Worm (Caenorhabditis elegans) whole organism, L1 larva: ENCODE data around the gene dpy-19.

Experiments used
- C34B4.2 ChIP-seq: sonication (generic microtip); optimal IDR thresholded peaks from 2 replicates; lab custom pipeline; 2017; ENCODE audit warnings: mild to moderate bottlenecking, missing genetic modification characterization, missing compliant biosample characterization
- F16B12.6 ChIP-seq: fragments of 150-350 bp; optimal IDR thresholded peaks from 2 replicates; lab custom pipeline; 2014; ENCODE audit warnings: missing biosample characterization, missing genetic modification characterization
- aly-2 ChIP-seq: fragments of 150-350 bp; optimal IDR thresholded peaks from 2 replicates; lab custom pipeline; 2014; ENCODE audit warnings: missing biosample characterization, missing genetic modification characterization
- ceh-63 ChIP-seq: fragments of 200-800 bp; sonication (Bioruptor generic); optimal IDR thresholded peaks from 2 replicates; lab custom pipeline; 2018; ENCODE audit warnings: mild to moderate bottlenecking, missing genetic modification characterization, missing compliant biosample characterization
- ceh-82 ChIP-seq, 3 experiments: fragments of 150-350 bp in 1 of 3; sonication (generic microtip) in 2 of 3; optimal IDR thresholded peaks; 2 replicates each; lab custom pipeline; 2014 to 2017; ENCODE audit warnings: missing biosample characterization in 3 of 3, missing genetic modification characterization in 3 of 3
- dpl-1 ChIP-seq, 3 experiments: fragments of 150-350 bp in 2 of 3; sonication (generic microtip) in 1 of 3; optimal IDR thresholded peaks; 2 replicates each; lab custom pipeline; 2014 to 2017; ENCODE audit warnings: missing biosample characterization in 3 of 3, missing genetic modification characterization in 3 of 3, missing genetic modification reagents in 3 of 3
- efl-1 ChIP-seq, 4 experiments: fragments of 150-350 bp; optimal IDR thresholded peaks in 3 of 4; peaks in 1 of 4; 1 replicate in 1 of 4; 2 replicates in 3 of 4; lab custom pipeline; 2014; ENCODE audit warnings: missing biosample characterization in 2 of 4, missing genetic modification characterization in 2 of 4, missing genetic modification reagents in 2 of 4
- efl-3 ChIP-seq: fragments of 200-800 bp; sonication (Bioruptor generic); optimal IDR thresholded peaks from 2 replicates; lab custom pipeline; 2018; ENCODE audit warnings: mild to moderate bottlenecking, missing genetic modification characterization, missing compliant biosample characterization
- elt-2 ChIP-seq: sonication (generic microtip); optimal IDR thresholded peaks from 2 replicates; lab custom pipeline; 2016; ENCODE audit warnings: missing genetic modification characterization, mild to moderate bottlenecking, inconsistent platforms, missing compliant biosample characterization, missing genetic modification reagents
- fkh-10 ChIP-seq: sonication (generic microtip); optimal IDR thresholded peaks from 2 replicates; lab custom pipeline; 2017; ENCODE audit warnings: missing biosample characterization, missing genetic modification reagents, missing genetic modification characterization
- fkh-4 ChIP-seq: sonication (generic microtip); optimal IDR thresholded peaks from 2 replicates; lab custom pipeline; 2016; ENCODE audit warnings: missing compliant biosample characterization, missing genetic modification characterization, borderline replicate concordance
- grh-1 ChIP-seq: fragments of 200-800 bp; sonication (Bioruptor generic); IDR thresholded peaks from 2 replicates; pipeline ENCODE4 v1.3.6; 2022; ENCODE audit warnings: missing genetic modification reagents, missing genetic modification characterization, missing compliant biosample characterization
- irx-1 ChIP-seq: sonication (generic microtip); optimal IDR thresholded peaks from 2 replicates; lab custom pipeline; 2016; ENCODE audit warnings: missing genetic modification characterization, missing compliant biosample characterization
- isw-1 ChIP-seq: fragments of 200-800 bp; sonication (Bioruptor generic); IDR thresholded peaks from 2 replicates; pipeline ENCODE4 v1.3.6; 2022; ENCODE audit warnings: missing genetic modification characterization, missing compliant biosample characterization
- jun-1 ChIP-seq: fragments of 150-350 bp; optimal IDR thresholded peaks from 2 replicates; lab custom pipeline; 2014; ENCODE audit warnings: missing biosample characterization, missing genetic modification reagents, missing genetic modification characterization
- lin-13 ChIP-seq: fragments of 150-350 bp; optimal IDR thresholded peaks from 2 replicates; lab custom pipeline; 2014; ENCODE audit warnings: missing biosample characterization, missing genetic modification reagents, missing genetic modification characterization
- lin-14 ChIP-seq: fragments of 200-800 bp; sonication (Bioruptor generic); optimal IDR thresholded peaks from 2 replicates; lab custom pipeline; 2018; ENCODE audit warnings: mild to moderate bottlenecking, missing genetic modification characterization, moderate library complexity, missing compliant biosample characterization
- lin-35 ChIP-seq, 2 experiments: fragments of 150-350 bp; optimal IDR thresholded peaks; 2 replicates each; lab custom pipeline; 2014; ENCODE audit warnings: missing biosample characterization in 2 of 2, missing genetic modification characterization in 2 of 2, missing genetic modification reagents in 2 of 2
- lir-3 ChIP-seq: sonication (generic microtip); optimal IDR thresholded peaks from 2 replicates; lab custom pipeline; 2016; ENCODE audit warnings: mild to moderate bottlenecking, missing genetic modification characterization, moderate library complexity, missing compliant biosample characterization; ENCODE audit not compliant: poor library complexity
- lsy-2 ChIP-seq, 2 experiments: fragments of 150-350 bp; optimal IDR thresholded peaks; 2 replicates each; lab custom pipeline; 2014; ENCODE audit warnings: missing biosample characterization in 2 of 2, missing genetic modification characterization in 2 of 2
- mab-9 ChIP-seq: fragments of 200-800 bp; sonication (Bioruptor generic); IDR thresholded peaks from 2 replicates; pipeline ENCODE4 v1.3.6; 2022; ENCODE audit warnings: missing genetic modification reagents, missing genetic modification characterization, missing compliant biosample characterization
- mdl-1 ChIP-seq, 2 experiments: fragments of 150-350 bp; optimal IDR thresholded peaks; 2 replicates each; lab custom pipeline; 2014 to 2017; ENCODE audit warnings: missing biosample characterization in 2 of 2, missing genetic modification characterization in 2 of 2, inconsistent platforms in 1 of 2
- nhr-12 ChIP-seq: sonication (generic microtip); optimal IDR thresholded peaks from 2 replicates; lab custom pipeline; 2017; ENCODE audit warnings: missing biosample characterization, missing genetic modification characterization
- nhr-28 ChIP-seq: fragments of 150-350 bp; optimal IDR thresholded peaks from 2 replicates; lab custom pipeline; 2014; ENCODE audit warnings: missing biosample characterization, missing genetic modification characterization
- nhr-71 ChIP-seq: sonication (generic microtip); optimal IDR thresholded peaks from 2 replicates; lab custom pipeline; 2016; ENCODE audit warnings: mild to moderate bottlenecking, missing genetic modification characterization, moderate library complexity, missing compliant biosample characterization
- nhr-85 ChIP-seq: sonication (generic microtip); peaks from one replicate; lab custom pipeline; 2016; ENCODE audit warnings: missing genetic modification characterization, inconsistent platforms, missing compliant biosample characterization
- nhr-90 ChIP-seq: sonication (generic microtip); optimal IDR thresholded peaks from 2 replicates; lab custom pipeline; 2016; ENCODE audit warnings: mild to moderate bottlenecking, missing genetic modification characterization, missing compliant biosample characterization; ENCODE audit not compliant: poor library complexity
- pax-3 ChIP-seq: fragments of 200-800 bp; sonication (Bioruptor generic); optimal IDR thresholded peaks from 2 replicates; lab custom pipeline; 2018; ENCODE audit warnings: mild to moderate bottlenecking, missing genetic modification characterization, moderate library complexity, missing compliant biosample characterization
- rnt-1 ChIP-seq: sonication (generic microtip); optimal IDR thresholded peaks from 2 replicates; lab custom pipeline; 2016; ENCODE audit warnings: mild to moderate bottlenecking, missing genetic modification characterization, moderate library complexity, missing compliant biosample characterization
- snpc-4 ChIP-seq: fragments of 150-350 bp; optimal IDR thresholded peaks from 2 replicates; lab custom pipeline; 2014; ENCODE audit warnings: missing biosample characterization, missing genetic modification characterization
- snu-23 ChIP-seq: sonication (generic microtip); optimal IDR thresholded peaks from 2 replicates; lab custom pipeline; 2016; ENCODE audit warnings: missing genetic modification characterization, missing compliant biosample characterization
- sox-4 ChIP-seq: sonication (generic microtip); optimal IDR thresholded peaks from 2 replicates; lab custom pipeline; 2016; ENCODE audit warnings: missing genetic modification characterization, missing compliant biosample characterization
- sptf-1 ChIP-seq: fragments of 150-350 bp; optimal IDR thresholded peaks from 2 replicates; lab custom pipeline; 2014; ENCODE audit warnings: missing biosample characterization, missing genetic modification characterization
- sup-37 ChIP-seq: fragments of 200-800 bp; sonication (Bioruptor generic); optimal IDR thresholded peaks from 2 replicates; lab custom pipeline; 2018; ENCODE audit warnings: mild to moderate bottlenecking, missing genetic modification characterization, missing compliant biosample characterization
- tbx-2 ChIP-seq: sonication (generic microtip); optimal IDR thresholded peaks from 2 replicates; lab custom pipeline; 2016; ENCODE audit warnings: missing genetic modification characterization, missing compliant biosample characterization
- unc-30 ChIP-seq: sonication (generic microtip); optimal IDR thresholded peaks from 2 replicates; lab custom pipeline; 2017; ENCODE audit warnings: missing biosample characterization, missing genetic modification characterization
- ztf-4 ChIP-seq: fragments of 150-350 bp; optimal IDR thresholded peaks from 2 replicates; lab custom pipeline; 2014; ENCODE audit warnings: missing biosample characterization, missing genetic modification characterization

dpy-19 gene

ce11 chrIII:8643639-8644038, 23.6 kb downstream of the dpy-19 start, which contains the start of gene twk-7:
Gene twk-7, minus strand, starts transcription at chrIII:8643739.
- TF ChIP-seq tbx-2 (tag; lab: Kevin White, UChicago) (no peak), sup-37 (GFP tag; lab: Kevin White, UChicago) (no peak), sox-4 (no peak), isw-1 (GFP tag; lab: Robert Waterston, UW) (no peak), lin-13 (GFP tag; lab: Kevin White, UChicago) (no peak), nhr-90 (tag; lab: Kevin White, UChicago) (no peak), fkh-10 (GFP tag; lab: Kevin White, UChicago) (no peak), lir-3 (tag; lab: Kevin White, UChicago) (no peak), C34B4.2 (tag; lab: Kevin White, UChicago) (no peak), snpc-4 (tag; lab: Kevin White, UChicago) (no peak), mdl-1 (tag; optimal IDR thresholded peaks at IDR 0.05; lab: Kevin White, UChicago) (no peak), pax-3 (no peak), efl-3 (GFP tag; lab: Kevin White, UChicago) (no peak), irx-1 (tag; lab: Kevin White, UChicago) (no peak)

ce11 chrIII:8639188-8639795, 28.0 kb downstream of the dpy-19 start, which contains the start of gene fip-1:
Gene fip-1, plus strand, starts transcription at chrIII:8639745.
- TF ChIP-seq sox-4: no peak
- no peak for TF ChIP-seq aly-2 (tag; lab: Kevin White, UChicago)
- TF ChIP-seq efl-1 (optimal IDR thresholded peaks at IDR 0.05; lab: Kevin White, UChicago): no peak
- peak in 1 of 2 experiments; percentile 87 for TF ChIP-seq efl-1 (GFP tag; optimal IDR thresholded peaks at IDR 0.05 in 1 of 2; lab: Kevin White, UChicago)
- TF ChIP-seq nhr-28 (tag; lab: Kevin White, UChicago): no peak
- no peak for TF ChIP-seq elt-2 (tag; lab: Kevin White, UChicago)
- no peak for TF ChIP-seq mab-9 (GFP tag; lab: Robert Waterston, UW)
- TF ChIP-seq snu-23: peak; percentile 0
- TF ChIP-seq lin-35 (GFP tag; optimal IDR thresholded peaks at IDR 0.05; lab: Kevin White, UChicago): peak in 1 of 2 experiments; percentile 29
- TF ChIP-seq fkh-4 (tag; lab: Kevin White, UChicago): no peak
- no peak for TF ChIP-seq dpl-1 (GFP tag; optimal IDR thresholded peaks at IDR 0.05; lab: Kevin White, UChicago)
- TF ChIP-seq nhr-71: peak; percentile 22
- TF ChIP-seq lsy-2 (tag; optimal IDR thresholded peaks at IDR 0.05; lab: Kevin White, UChicago): no peak
- no peak for TF ChIP-seq unc-30 (tag; lab: Kevin White, UChicago)
- TF ChIP-seq lin-13 (GFP tag; lab: Kevin White, UChicago): no peak
- no peak for TF ChIP-seq nhr-85
- no peak for TF ChIP-seq grh-1
- no peak for TF ChIP-seq ceh-63 (GFP tag; lab: Kevin White, UChicago)
- no peak for TF ChIP-seq efl-3 (GFP tag; lab: Kevin White, UChicago)
- TF ChIP-seq nhr-12 (tag; lab: Kevin White, UChicago): no peak
- no peak for TF ChIP-seq sptf-1
- no peak for TF ChIP-seq F16B12.6 (tag; lab: Kevin White, UChicago)
- no peak for TF ChIP-seq jun-1 (tag; lab: Kevin White, UChicago)
- TF ChIP-seq, all 84 proteins: peak for 4

- TF ChIP-seq lin-14: peak; percentile 73
- no peak for TF ChIP-seq ceh-82 (tag; optimal IDR thresholded peaks at IDR 0.05; lab: Kevin White, UChicago)
- TF ChIP-seq jun-1 (tag; lab: Kevin White, UChicago): no peak
- peak; percentile 42 for TF ChIP-seq nhr-71
- no peak for TF ChIP-seq ztf-4 (tag; lab: Kevin White, UChicago)
- TF ChIP-seq lin-13 (GFP tag; lab: Kevin White, UChicago): no peak
- peak in 1 of 2 experiments; percentile 46 for TF ChIP-seq lsy-2 (tag; optimal IDR thresholded peaks at IDR 0.05; lab: Kevin White, UChicago)
- peak; percentile 61 for TF ChIP-seq rnt-1 (tag; lab: Kevin White, UChicago)
Measured at ce11 chrIII:8636803-8637202, 30.5 kb downstream of the dpy-19 start.
